Worm (Caenorhabditis elegans) whole organism, L2 larva: Measurements from ENCODE around the gene plc-3.

Source experiments
- R02D3.7 ChIP-seq: fragments of 150-350 bp; optimal IDR thresholded peaks from 2 replicates; lab custom pipeline; 2014; ENCODE audit warnings: missing biosample characterization, missing genetic modification characterization
- aly-2 ChIP-seq: fragments of 150-350 bp; optimal IDR thresholded peaks from 2 replicates; lab custom pipeline; 2014; ENCODE audit warnings: missing biosample characterization, missing genetic modification characterization
- dmd-4 ChIP-seq: sonication (generic microtip); optimal IDR thresholded peaks from 2 replicates; lab custom pipeline; 2017; ENCODE audit warnings: missing biosample characterization, missing genetic modification characterization
- elt-1 ChIP-seq: fragments of 150-350 bp; optimal IDR thresholded peaks from 2 replicates; lab custom pipeline; 2014; ENCODE audit warnings: missing biosample characterization, missing genetic modification characterization
- lin-39 ChIP-seq: fragments of 150-350 bp; optimal IDR thresholded peaks from 2 replicates; lab custom pipeline; 2014; ENCODE audit warnings: missing biosample characterization, missing genetic modification reagents, missing genetic modification characterization
- mbf-1 ChIP-seq: sonication (generic microtip); optimal IDR thresholded peaks from 2 replicates; lab custom pipeline; 2017; ENCODE audit warnings: missing biosample characterization, missing genetic modification characterization
- nhr-25 ChIP-seq: fragments of 150-350 bp; sonication (generic microtip); optimal IDR thresholded peaks from 3 replicates; lab custom pipeline; 2014; ENCODE audit warnings: missing biosample characterization, missing genetic modification characterization
- nhr-6 ChIP-seq: fragments of 150-350 bp; optimal IDR thresholded peaks from 2 replicates; lab custom pipeline; 2014; ENCODE audit warnings: missing biosample characterization, missing genetic modification characterization
- skn-1 ChIP-seq: sonication (generic microtip); optimal IDR thresholded peaks from 2 replicates; lab custom pipeline; 2017; ENCODE audit warnings: missing biosample characterization, missing genetic modification characterization
- unc-62 ChIP-seq: fragments of 150-350 bp; optimal IDR thresholded peaks from 2 replicates; lab custom pipeline; 2014; ENCODE audit warnings: missing biosample characterization, missing genetic modification reagents, missing genetic modification characterization
- zag-1 ChIP-seq: fragments of 150-350 bp; optimal IDR thresholded peaks from 2 replicates; lab custom pipeline; 2014; ENCODE audit warnings: missing biosample characterization, missing genetic modification characterization

DNA sequence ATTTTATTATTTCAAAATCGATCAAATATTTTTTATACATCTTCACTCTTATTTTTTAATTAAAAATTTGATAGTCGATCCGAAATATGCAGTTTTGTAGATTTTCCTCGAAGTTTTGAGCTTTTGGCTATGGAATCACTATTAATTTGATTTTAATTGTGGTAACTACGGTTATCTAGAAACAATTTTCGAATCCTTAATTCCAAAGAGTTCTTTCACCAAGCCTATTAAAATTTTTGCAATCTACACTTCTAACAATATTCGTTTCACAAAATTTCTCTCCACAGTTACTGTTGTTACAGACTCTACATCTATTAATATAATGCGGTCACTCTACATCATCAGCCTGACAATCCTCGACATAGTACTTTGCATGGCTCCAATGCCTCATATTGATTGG is 30.5 kb upstream of the plc-3 start, which contains the start of gene R05H5.7:
- TF ChIP-seq nhr-25 (tag; lab: Kevin White, UChicago) (no peak), R02D3.7 (tag; lab: Kevin White, UChicago) (no peak), dmd-4 (tag; lab: Kevin White, UChicago) (no peak), skn-1 (tag; lab: Kevin White, UChicago) (no peak), lin-39 (tag; lab: Kevin White, UChicago) (no peak), nhr-6 (tag; lab: Kevin White, UChicago) (no peak), unc-62 (no peak), mbf-1 (tag; lab: Kevin White, UChicago) (no peak), zag-1 (tag; lab: Kevin White, UChicago) (no peak), aly-2 (no peak), elt-1 (tag; lab: Kevin White, UChicago) (no peak)
